Worm (Caenorhabditis elegans) whole organism, L4 larva: ENCODE measurements around the gene T23F6.3.

Experiments
- T26A8.4 ChIP-seq: fragments of 200-800 bp; sonication (Bioruptor generic); IDR thresholded peaks from 2 replicates; pipeline ENCODE4 v1.3.6; 2022; ENCODE audit warnings: missing genetic modification characterization, missing compliant biosample characterization
- nhr-77 ChIP-seq: fragments of 150-350 bp; optimal IDR thresholded peaks from 2 replicates; lab custom pipeline; 2014; ENCODE audit warnings: missing biosample characterization, missing genetic modification characterization
- php-3 ChIP-seq: fragments of 200-800 bp; sonication (Bioruptor generic); IDR thresholded peaks from 2 replicates; pipeline ENCODE4 v1.3.6; 2022; ENCODE audit warnings: missing genetic modification reagents, missing genetic modification characterization, missing compliant biosample characterization

DNA sequence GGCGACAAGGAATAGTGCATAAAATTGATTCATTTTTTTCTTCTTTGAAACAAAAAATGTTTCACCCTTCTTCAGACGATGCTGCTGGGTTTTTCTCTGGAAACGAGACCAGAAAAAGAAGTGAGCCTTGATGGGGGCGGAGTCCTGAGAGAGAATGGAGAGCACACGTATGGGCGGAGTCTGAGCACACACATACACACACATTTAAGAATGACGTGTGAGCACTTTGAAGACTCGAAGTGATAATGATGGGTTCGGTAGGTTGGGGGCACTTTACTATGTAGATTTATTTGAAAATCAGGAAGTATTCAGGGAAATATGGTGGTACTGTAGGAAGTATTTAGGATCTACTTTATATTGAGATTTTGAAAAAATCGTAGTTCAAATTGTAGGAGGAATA is 32.9 kb upstream of the T23F6.3 start, which contains the start of gene flp-9:
- TF ChIP-seq php-3 (GFP tag; lab: Robert Waterston, UW), result no peak
- no peak for TF ChIP-seq nhr-77 (tag; lab: Kevin White, UChicago)
- no peak for TF ChIP-seq T26A8.4 (GFP tag; lab: Robert Waterston, UW)
